Worm (Caenorhabditis elegans) whole organism, early embryonic: ENCODE data around the gene pdhb-1.

Experiments
- B0310.2 ChIP-seq: sonication (generic microtip); optimal IDR thresholded peaks from 2 replicates; lab custom pipeline; 2016; ENCODE audit warnings: mild to moderate bottlenecking, missing genetic modification characterization, missing compliant biosample characterization
- F13C5.2 ChIP-seq: sonication (generic microtip); optimal IDR thresholded peaks from 2 replicates; lab custom pipeline; 2017; ENCODE audit warnings: mild to moderate bottlenecking, missing genetic modification characterization, inconsistent platforms, missing compliant biosample characterization
- aly-1 ChIP-seq: sonication (generic microtip); optimal IDR thresholded peaks from 2 replicates; lab custom pipeline; 2016; ENCODE audit warnings: missing genetic modification characterization, missing compliant biosample characterization
- ama-1 ChIP-seq: fragments of 150-350 bp; optimal IDR thresholded peaks from 2 replicates; lab custom pipeline; 2014
- ceh-13 ChIP-seq: fragments of 200-800 bp; sonication (Bioruptor generic); optimal IDR thresholded peaks from 2 replicates; lab custom pipeline; 2018; ENCODE audit warnings: mild to moderate bottlenecking, missing genetic modification characterization, missing compliant biosample characterization
- ceh-36 ChIP-seq: sonication (generic microtip); optimal IDR thresholded peaks from 2 replicates; lab custom pipeline; 2016; ENCODE audit warnings: missing genetic modification characterization, inconsistent platforms, missing compliant biosample characterization
- ets-7 ChIP-seq: sonication (generic microtip); optimal IDR thresholded peaks from 2 replicates; lab custom pipeline; 2016; ENCODE audit warnings: missing genotype, missing genetic modification characterization, missing compliant biosample characterization
- flt-1 ChIP-seq: fragments of 200-800 bp; sonication (Bioruptor generic); IDR thresholded peaks from 2 replicates; pipeline ENCODE4 v1.3.6; 2022; ENCODE audit warnings: missing genetic modification characterization, missing compliant biosample characterization
- hmbx-1 ChIP-seq: sonication (generic microtip); optimal IDR thresholded peaks from 2 replicates; lab custom pipeline; 2016; ENCODE audit warnings: mild to moderate bottlenecking, missing genetic modification characterization, missing compliant biosample characterization
- hmg-4 ChIP-seq: fragments of 200-800 bp; sonication (Bioruptor generic); optimal IDR thresholded peaks from 2 replicates; lab custom pipeline; 2018; ENCODE audit warnings: mild to moderate bottlenecking, missing genetic modification characterization, missing compliant biosample characterization
- hnd-1 ChIP-seq: sonication (generic microtip); optimal IDR thresholded peaks from 2 replicates; lab custom pipeline; 2016; ENCODE audit warnings: missing genetic modification characterization, missing compliant biosample characterization
- pes-1 ChIP-seq: fragments of 200-800 bp; sonication (Bioruptor generic); IDR thresholded peaks from 2 replicates; pipeline ENCODE4 v1.3.6; 2022; ENCODE audit warnings: missing genetic modification reagents, missing genetic modification characterization, missing compliant biosample characterization
- scrt-1 ChIP-seq: fragments of 200-800 bp; sonication (Bioruptor generic); IDR thresholded peaks from 2 replicates; pipeline ENCODE4 v1.3.6; 2022; ENCODE audit warnings: missing genetic modification characterization, missing compliant biosample characterization
- sea-1 ChIP-seq: fragments of 200-800 bp; sonication (Bioruptor generic); conservative IDR thresholded peaks from 2 replicates; pipeline ENCODE4 v1.3.6; 2022; ENCODE audit warnings: missing genetic modification characterization, missing compliant biosample characterization
- tbx-11 ChIP-seq: fragments of 200-800 bp; sonication (Bioruptor generic); IDR thresholded peaks from 2 replicates; pipeline ENCODE4 v1.3.6; 2022; ENCODE audit warnings: missing genetic modification characterization, missing compliant biosample characterization
- tbx-37 ChIP-seq: fragments of 200-800 bp; sonication (Bioruptor generic); conservative IDR thresholded peaks from 2 replicates; pipeline ENCODE4 v1.3.6; 2022; ENCODE audit warnings: missing genetic modification reagents, missing genetic modification characterization, missing compliant biosample characterization
- tra-4 ChIP-seq: sonication (generic microtip); optimal IDR thresholded peaks from 2 replicates; lab custom pipeline; 2017; ENCODE audit warnings: missing genetic modification characterization, missing compliant biosample characterization

Gene pdhb-1

ce11 chrIV:3373370-3373769 lies 26.1 kb upstream of the pdhb-1 start:
- TF ChIP-seq scrt-1 (GFP tag; lab: Robert Waterston, UW) (no peak), hmbx-1 (tag; lab: Kevin White, UChicago) (no peak), sea-1 (GFP tag; lab: Robert Waterston, UW) (no peak), hmg-4 (no peak), F13C5.2 (tag; lab: Kevin White, UChicago) (no peak), ets-7 (tag; lab: Kevin White, UChicago) (no peak), tbx-37 (GFP tag; lab: Robert Waterston, UW) (no peak), flt-1 (GFP tag; lab: Robert Waterston, UW) (no peak), ceh-13 (no peak)

- no peak for TF ChIP-seq ceh-13
- no peak for TF ChIP-seq hmg-4
- no peak for TF ChIP-seq hmbx-1 (tag; lab: Kevin White, UChicago)
- no peak for TF ChIP-seq tbx-37 (GFP tag; lab: Robert Waterston, UW)
- no peak for TF ChIP-seq sea-1 (GFP tag; lab: Robert Waterston, UW)
- no peak for TF ChIP-seq B0310.2 (tag; lab: Kevin White, UChicago)
- TF ChIP-seq ama-1 (lab: Kevin White, UChicago) = no peak
- no peak for TF ChIP-seq tra-4 (tag; lab: Kevin White, UChicago)
- TF ChIP-seq ets-7 (tag; lab: Kevin White, UChicago) = no peak
- TF ChIP-seq aly-1 (tag; lab: Kevin White, UChicago) = no peak
- no peak for TF ChIP-seq hnd-1 (tag; lab: Kevin White, UChicago)
- no peak for TF ChIP-seq scrt-1 (GFP tag; lab: Robert Waterston, UW)
Measured at ce11 chrIV:3378080-3378804, 21.2 kb upstream of the pdhb-1 start, which contains the start of gene otub-4. Gene otub-4, minus strand, starts transcription at chrIV:3378130.

- TF ChIP-seq flt-1 (GFP tag; lab: Robert Waterston, UW) (no peak), pes-1 (GFP tag; lab: Robert Waterston, UW) (no peak), tbx-37 (GFP tag; lab: Robert Waterston, UW) (no peak), tra-4 (tag; lab: Kevin White, UChicago) (no peak), hmbx-1 (tag; lab: Kevin White, UChicago) (no peak), B0310.2 (tag; lab: Kevin White, UChicago) (no peak), hnd-1 (tag; lab: Kevin White, UChicago) (no peak)
Measured at ce11 chrIV:3382338-3382907, 17.0 kb upstream of the pdhb-1 start, which contains the start of gene B0546.3. Gene B0546.3, minus strand, starts transcription at chrIV:3382841.

- TF ChIP-seq tbx-37 (GFP tag; lab: Robert Waterston, UW) (no peak), hmbx-1 (tag; lab: Kevin White, UChicago) (no peak), F13C5.2 (tag; lab: Kevin White, UChicago) (no peak), scrt-1 (GFP tag; lab: Robert Waterston, UW) (no peak), pes-1 (GFP tag; lab: Robert Waterston, UW) (no peak), hnd-1 (tag; lab: Kevin White, UChicago) (no peak), hmg-4 (no peak), B0310.2 (tag; lab: Kevin White, UChicago) (no peak), ama-1 (lab: Kevin White, UChicago) (no peak), tra-4 (tag; lab: Kevin White, UChicago) (no peak), tbx-11 (GFP tag; lab: Robert Waterston, UW) (no peak), sea-1 (GFP tag; lab: Robert Waterston, UW) (no peak), flt-1 (GFP tag; lab: Robert Waterston, UW) (no peak), aly-1 (tag; lab: Kevin White, UChicago) (no peak), ceh-13 (no peak), ceh-36 (tag; lab: Kevin White, UChicago) (no peak)
Measured at ce11 chrIV:3383203-3383602, 16.3 kb upstream of the pdhb-1 start.

ce11 chrIV:3384047-3384446 lies 15.4 kb upstream of the pdhb-1 start, which contains the start of gene B0546.4:
Gene B0546.4, minus strand, starts transcription at chrIV:3384147.
- TF ChIP-seq pes-1 (GFP tag; lab: Robert Waterston, UW) (no peak), tra-4 (tag; lab: Kevin White, UChicago) (no peak), hmbx-1 (tag; lab: Kevin White, UChicago) (no peak), hnd-1 (tag; lab: Kevin White, UChicago) (no peak), tbx-11 (GFP tag; lab: Robert Waterston, UW) (no peak), scrt-1 (GFP tag; lab: Robert Waterston, UW) (no peak), tbx-37 (GFP tag; lab: Robert Waterston, UW) (no peak), ets-7 (tag; lab: Kevin White, UChicago) (no peak), ceh-36 (tag; lab: Kevin White, UChicago) (no peak), flt-1 (GFP tag; lab: Robert Waterston, UW) (no peak)

- TF ChIP-seq ceh-36 (tag; lab: Kevin White, UChicago) = no peak
- TF ChIP-seq hmg-4 = peak; percentile 19
- TF ChIP-seq flt-1 (GFP tag; lab: Robert Waterston, UW) = no peak
Measured at ce11 chrIV:3384593-3384992, 14.9 kb upstream of the pdhb-1 start.
